Worm (Caenorhabditis elegans) whole organism, L4/young adult: Measurements from ENCODE around the gene mam-1.

Experiments used
- W03F9.2 ChIP-seq: fragments of 150-350 bp; optimal IDR thresholded peaks from 2 replicates; lab custom pipeline; 2014; ENCODE audit warnings: missing biosample characterization, missing genetic modification characterization
- him-1 ChIP-seq: sonication (generic microtip); optimal IDR thresholded peaks from 2 replicates; lab custom pipeline; 2016; ENCODE audit warnings: missing genotype, missing genetic modification reagents, missing genetic modification characterization, missing compliant biosample characterization

ce11 chrX:853604-854003 is 34.6 kb downstream of the mam-1 start:
- TF ChIP-seq him-1 (tag; lab: Kevin White, UChicago) (no peak), W03F9.2 (no peak)
